Fruit fly (Drosophila melanogaster): Measurements from ENCODE around the gene CG31294.

The CG31294 gene

DNA sequence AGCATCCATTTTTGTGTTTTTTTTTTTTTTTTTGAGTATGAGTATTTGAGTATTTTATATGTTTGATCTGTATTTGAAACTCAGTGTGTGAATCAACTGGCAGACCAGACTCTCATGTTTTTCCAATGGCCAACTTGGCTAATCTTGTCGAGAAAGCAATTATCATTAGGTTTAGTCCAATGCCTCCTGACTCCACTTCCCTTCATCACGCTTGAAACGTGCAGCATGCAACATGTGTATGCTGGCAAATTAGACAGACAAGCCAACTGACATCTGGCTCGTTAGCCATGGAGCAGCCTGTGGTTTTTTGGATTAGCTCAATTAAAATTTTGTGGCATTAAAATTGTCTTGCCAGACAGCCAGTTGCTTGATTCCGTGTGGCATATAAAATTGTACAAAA lies at the start of gene CG31294:
CG31294 (minus strand) TSS at position 101 of the 400 bp plus-strand sequence.
- no peak for TF ChIP-seq CG13204 (GFP tag; optimal IDR thresholded peaks at IDR 0.05)
- no peak for TF ChIP-seq CG32121 (GFP tag; IDR thresholded peaks at IDR 0.05)
- TF ChIP-seq Pif1B (GFP tag; optimal IDR thresholded peaks at IDR 0.05): no peak
- no peak for TF ChIP-seq CG12605 (GFP tag; IDR thresholded peaks at IDR 0.05)
- TF ChIP-seq EcR (GFP tag; optimal IDR thresholded peaks at IDR 0.05): no peak
- no peak for TF ChIP-seq gl (tag; optimal IDR thresholded peaks at IDR 0.05)
- TF ChIP-seq Snoo (tag; optimal IDR thresholded peaks at IDR 0.05): no peak
- no peak for TF ChIP-seq CG4496 (GFP tag; IDR thresholded peaks at IDR 0.05)
- TF ChIP-seq CG8301 (tag; optimal IDR thresholded peaks at IDR 0.05): no peak
- no peak for TF ChIP-seq CG17806 (tag; optimal IDR thresholded peaks at IDR 0.05)
- no peak for TF ChIP-seq rn (GFP tag; IDR thresholded peaks at IDR 0.05)
- no peak for TF ChIP-seq CG34367 (tag; optimal IDR thresholded peaks at IDR 0.05)
- no peak for TF ChIP-seq D1 (tag; optimal IDR thresholded peaks at IDR 0.05)

DNA sequence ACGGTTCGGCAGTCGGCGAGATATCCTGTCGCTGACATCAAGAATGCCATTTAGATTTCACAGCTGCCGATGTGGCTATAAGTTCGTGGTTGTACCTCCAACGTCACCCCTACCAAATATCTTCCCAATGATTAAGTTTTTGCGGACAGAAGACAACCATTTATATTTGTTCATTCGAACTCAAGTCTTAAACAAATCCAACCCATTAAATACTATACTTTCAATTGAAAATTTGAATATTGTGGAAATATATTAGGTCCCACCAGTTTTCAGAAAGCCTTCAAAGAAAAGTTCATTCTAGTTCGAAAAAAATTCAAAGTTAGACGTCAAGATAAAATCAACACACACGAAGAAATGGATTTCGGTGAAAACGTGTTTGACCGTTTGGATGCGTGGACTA lies 46.4 kb upstream of the CG31294 start, which contains the start of gene CG12784:
CG12784 (plus strand) TSS at position 301 of the 400 bp plus-strand sequence.
- TF ChIP-seq gl (tag; optimal IDR thresholded peaks at IDR 0.05): no peak
- no peak for TF ChIP-seq CG8159 (tag; optimal IDR thresholded peaks at IDR 0.05)
- TF ChIP-seq CG12605 (GFP tag; IDR thresholded peaks at IDR 0.05): no peak
- no peak for TF ChIP-seq CG14655 (GFP tag; optimal IDR thresholded peaks at IDR 0.05)
- no peak for TF ChIP-seq fd96Ca (GFP tag; IDR thresholded peaks at IDR 0.05)
- no peak for TF ChIP-seq CG9948 (tag; optimal IDR thresholded peaks at IDR 0.05)
- no peak for TF ChIP-seq CG34367 (tag; optimal IDR thresholded peaks at IDR 0.05)
- TF ChIP-seq Pif1B (GFP tag; optimal IDR thresholded peaks at IDR 0.05): no peak
- no peak for TF ChIP-seq CG4496 (GFP tag; IDR thresholded peaks at IDR 0.05)
- TF ChIP-seq rn (GFP tag; IDR thresholded peaks at IDR 0.05): no peak

DNA sequence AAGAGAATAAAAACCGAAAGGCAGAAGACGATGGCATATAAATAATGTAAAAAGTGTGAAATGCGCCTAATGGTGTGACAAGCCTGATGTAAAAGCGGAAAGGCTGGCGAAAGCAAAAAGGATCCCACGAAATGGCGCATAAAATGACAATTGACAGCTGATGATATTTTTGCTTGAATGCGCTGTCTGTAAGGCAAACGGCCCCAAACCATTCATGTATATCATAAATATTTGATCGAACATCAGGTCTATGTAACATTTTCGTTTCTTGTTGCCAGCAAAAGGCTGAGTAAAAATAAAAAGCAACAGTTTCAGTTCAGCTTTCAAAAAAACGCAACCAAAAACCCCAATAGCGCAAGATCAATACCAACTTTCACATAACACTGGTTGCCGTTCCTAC lies 28.0 kb upstream of the CG31294 start, which contains the start of gene CG4520:
CG4520 (plus strand) TSS at position 301 of the 400 bp plus-strand sequence.
- TF ChIP-seq rn (GFP tag; IDR thresholded peaks at IDR 0.05) (no peak), fd96Ca (GFP tag; IDR thresholded peaks at IDR 0.05) (no peak), CG4496 (GFP tag; IDR thresholded peaks at IDR 0.05) (no peak), CG15710 (tag; optimal IDR thresholded peaks at IDR 0.05) (no peak), CG13204 (GFP tag; optimal IDR thresholded peaks at IDR 0.05) (no peak), D1 (tag; optimal IDR thresholded peaks at IDR 0.05) (no peak), CG32121 (GFP tag; IDR thresholded peaks at IDR 0.05) (no peak), Pif1B (GFP tag; optimal IDR thresholded peaks at IDR 0.05) (no peak), EcR (GFP tag; optimal IDR thresholded peaks at IDR 0.05) (no peak)

DNA sequence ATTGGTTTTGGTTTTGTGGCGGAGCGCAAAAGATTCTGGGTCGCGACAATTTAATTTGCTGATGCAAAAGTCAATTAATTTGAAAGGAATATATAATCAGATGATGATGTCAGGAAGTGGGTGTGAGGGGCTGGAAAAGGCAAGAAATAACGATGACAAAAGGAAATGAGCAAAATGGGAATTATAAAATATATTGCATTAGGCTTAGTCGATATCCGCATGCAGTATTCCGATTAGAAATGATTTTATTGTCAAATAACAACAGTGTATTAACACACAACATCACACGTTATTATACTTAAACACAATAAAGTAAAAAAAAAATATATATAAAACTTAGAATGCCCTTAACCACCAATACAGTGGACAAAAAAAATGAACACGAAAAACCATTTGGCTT lies 15.1 kb upstream of the CG31294 start, which contains the start of gene CG34274:
CG34274 (plus strand) TSS at position 301 of the 400 bp plus-strand sequence.
- no peak for TF ChIP-seq CG4496 (GFP tag; IDR thresholded peaks at IDR 0.05)
- no peak for TF ChIP-seq EcR (GFP tag; optimal IDR thresholded peaks at IDR 0.05)
- TF ChIP-seq rn (GFP tag; IDR thresholded peaks at IDR 0.05): no peak
- TF ChIP-seq Pif1B (GFP tag; optimal IDR thresholded peaks at IDR 0.05): no peak
- no peak for TF ChIP-seq CG8159 (tag; optimal IDR thresholded peaks at IDR 0.05)
- no peak for TF ChIP-seq Ets98B (GFP tag; IDR thresholded peaks at IDR 0.05)
- TF ChIP-seq CG9948 (tag; optimal IDR thresholded peaks at IDR 0.05): no peak
- no peak for TF ChIP-seq CG10348 (GFP tag; IDR thresholded peaks at IDR 0.05)
- TF ChIP-seq gl (tag; optimal IDR thresholded peaks at IDR 0.05): no peak
- no peak for TF ChIP-seq fd96Ca (GFP tag; IDR thresholded peaks at IDR 0.05)
- no peak for TF ChIP-seq CG34367 (tag; optimal IDR thresholded peaks at IDR 0.05)
- TF ChIP-seq CG8301 (tag; optimal IDR thresholded peaks at IDR 0.05): no peak
- TF ChIP-seq CG17806 (tag; optimal IDR thresholded peaks at IDR 0.05): no peak
- TF ChIP-seq D1 (tag; optimal IDR thresholded peaks at IDR 0.05): no peak

DNA sequence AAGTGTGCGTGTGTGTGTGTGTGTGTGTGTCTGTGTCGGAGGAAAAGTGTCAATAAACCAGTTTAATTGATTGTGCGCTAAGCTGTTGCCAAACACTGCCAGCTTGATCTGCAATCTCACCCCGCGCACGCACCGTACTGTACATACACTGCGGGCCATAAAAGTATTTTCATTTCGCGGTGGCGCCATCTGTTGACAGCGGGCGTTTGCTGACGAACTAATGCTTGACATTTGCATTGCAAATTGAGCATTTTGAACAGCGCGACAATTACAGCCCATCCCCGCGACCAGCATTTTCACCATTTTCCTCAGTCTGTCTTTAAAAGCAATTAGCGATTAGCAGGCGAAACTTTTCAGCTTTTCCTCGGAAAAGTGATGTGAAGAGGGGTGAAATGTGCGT lies 14.2 kb upstream of the CG31294 start:
- TF ChIP-seq CG9948 (tag; optimal IDR thresholded peaks at IDR 0.05): no peak
- TF ChIP-seq CG12605 (GFP tag; IDR thresholded peaks at IDR 0.05): no peak
- TF ChIP-seq CG8301 (tag; optimal IDR thresholded peaks at IDR 0.05): no peak
- TF ChIP-seq Ets98B (GFP tag; IDR thresholded peaks at IDR 0.05): no peak

DNA sequence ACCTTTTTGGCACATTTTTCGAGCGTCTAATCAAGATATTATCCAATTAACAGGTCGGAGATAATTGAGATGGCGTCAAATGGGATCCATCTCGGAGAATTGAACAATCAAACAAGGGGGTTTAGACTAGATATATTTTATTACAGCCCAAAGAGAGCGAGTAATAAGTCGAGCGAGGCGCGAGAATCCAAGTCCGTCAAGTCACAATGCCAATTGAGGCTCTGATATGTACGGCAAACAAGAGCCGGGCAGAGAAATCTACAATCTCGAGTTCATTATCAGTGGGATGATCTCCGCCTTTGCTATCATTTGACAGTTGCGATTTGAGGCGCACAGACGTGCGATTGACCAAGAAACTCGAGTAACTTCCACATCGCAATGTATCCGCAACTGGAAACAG lies 12.0 kb downstream of the CG31294 start, which contains the start of gene CG5404:
CG5404 (plus strand) TSS at position 301 of the 400 bp plus-strand sequence.
- TF ChIP-seq rn (GFP tag; IDR thresholded peaks at IDR 0.05) (no peak), fd96Ca (GFP tag; IDR thresholded peaks at IDR 0.05) (no peak), CG12605 (GFP tag; IDR thresholded peaks at IDR 0.05) (no peak), CG8301 (tag; optimal IDR thresholded peaks at IDR 0.05) (no peak), Pif1B (GFP tag; optimal IDR thresholded peaks at IDR 0.05) (no peak), CG14655 (GFP tag; optimal IDR thresholded peaks at IDR 0.05) (no peak)

DNA sequence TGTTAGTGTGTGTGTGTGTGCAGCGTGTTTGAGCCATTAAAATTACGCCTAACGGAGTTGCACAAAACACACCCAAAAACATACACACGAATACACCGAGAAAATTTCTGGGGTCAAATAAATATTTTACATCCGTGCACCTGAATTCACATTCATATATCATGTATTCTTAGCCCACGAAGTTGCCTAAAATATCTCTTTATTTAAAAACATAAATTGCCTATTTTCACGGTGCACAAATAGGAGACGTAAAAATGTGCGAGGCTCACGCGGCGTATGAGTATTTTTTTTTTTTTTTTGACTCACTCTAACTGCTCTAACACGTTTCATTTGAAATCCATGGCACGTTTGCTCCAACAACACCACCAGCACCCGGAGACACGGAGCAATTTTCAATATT lies 15.6 kb downstream of the CG31294 start:
- TF ChIP-seq rn (GFP tag; IDR thresholded peaks at IDR 0.05) (no peak), Pif1B (GFP tag; optimal IDR thresholded peaks at IDR 0.05) (no peak), CG12605 (GFP tag; IDR thresholded peaks at IDR 0.05) (no peak), CG34367 (tag; optimal IDR thresholded peaks at IDR 0.05) (no peak), CG8159 (tag; optimal IDR thresholded peaks at IDR 0.05) (no peak), gl (tag; optimal IDR thresholded peaks at IDR 0.05) (no peak), Snoo (tag; optimal IDR thresholded peaks at IDR 0.05) (no peak), Pif1A (GFP tag; optimal IDR thresholded peaks at IDR 0.05) (no peak), CG32121 (GFP tag; IDR thresholded peaks at IDR 0.05) (no peak), EcR (GFP tag; optimal IDR thresholded peaks at IDR 0.05) (no peak), CG13204 (GFP tag; optimal IDR thresholded peaks at IDR 0.05) (no peak), CG10348 (GFP tag; IDR thresholded peaks at IDR 0.05) (no peak), Ets98B (GFP tag; IDR thresholded peaks at IDR 0.05) (no peak)
